Fruit fly (Drosophila melanogaster) Kc167 (cell line): Measurements from ENCODE around the gene Trmt61.

ENCODE experiments used
- h ChIP-seq: fragments of >200 bp; optimal IDR thresholded peaks from 3 replicates; lab custom pipeline; 2018; ENCODE audit warnings: missing external identifiers
- insv ChIP-seq: fragments of >200 bp; optimal IDR thresholded peaks from 3 replicates; lab custom pipeline; 2018; ENCODE audit warnings: missing external identifiers
- psq ChIP-seq: fragments of >200 bp; optimal IDR thresholded peaks from 2 replicates; lab custom pipeline; 2017; ENCODE audit warnings: missing external identifiers
- ttk ChIP-seq: sonication (Bioruptor generic); optimal IDR thresholded peaks from 2 replicates; lab custom pipeline; 2017; ENCODE audit warnings: missing external identifiers

dm6 chr3R:26036153-26037144, 22.8 kb upstream of the Trmt61 start:
- TF ChIP-seq insv (lab: Kevin White, UChicago) = no peak
- no peak for TF ChIP-seq psq
- no peak for TF ChIP-seq h (lab: Kevin White, UChicago)
- no peak for TF ChIP-seq ttk (lab: Kevin White, UChicago)
